Worm (Caenorhabditis elegans): ENCODE data around the gene F56D6.20.

DNA sequence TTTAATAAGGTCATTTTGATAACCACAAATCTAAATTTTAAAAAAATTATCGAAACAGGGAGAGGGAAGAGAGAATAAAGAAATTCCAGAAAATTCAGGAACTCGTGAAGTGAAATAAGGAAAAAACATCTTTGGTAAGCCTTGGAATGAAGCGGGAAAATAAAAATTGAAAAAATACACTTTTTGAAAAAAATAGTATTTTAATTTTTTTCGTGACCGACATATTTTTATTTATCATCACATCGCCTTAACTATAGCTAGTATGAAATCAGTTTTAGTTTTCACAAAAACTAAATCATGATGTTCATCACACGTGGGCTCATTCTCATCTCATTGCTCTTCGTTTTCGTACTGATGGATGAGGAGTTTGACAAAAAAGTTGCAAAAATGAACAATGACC, 3.6 kb upstream of the F56D6.20 start, which contains the start of gene F56D6.13:
- no peak for TF ChIP-seq lsy-2 (tag; optimal IDR thresholded peaks at IDR 0.05)
- TF ChIP-seq gmeb-1 (tag; optimal IDR thresholded peaks at IDR 0.05), result no peak
- TF ChIP-seq unc-62 (GFP tag; optimal IDR thresholded peaks at IDR 0.05), result no peak
- no peak for TF ChIP-seq blmp-1 (tag; optimal IDR thresholded peaks at IDR 0.05; ENCODE audit: insufficient read depth)
- no peak for TF ChIP-seq ama-1 (optimal IDR thresholded peaks at IDR 0.05)
- TF ChIP-seq nhr-21 (tag; optimal IDR thresholded peaks at IDR 0.05), result no peak

Data from whole organism, L2 larva.